Worm (Caenorhabditis elegans): ENCODE results near the gene arp-6.

The arp-6 gene

ce11 chrII:8016761-8017160 is 20.4 kb downstream of the arp-6 start (continued):
- TF ChIP-seq snpc-4 (tag; optimal IDR thresholded peaks at IDR 0.05) = peak; percentile 23
- peak; percentile 53 for TF ChIP-seq nhr-47 (tag; optimal IDR thresholded peaks at IDR 0.05)
- peak; percentile 56 for TF ChIP-seq lin-13 (GFP tag; optimal IDR thresholded peaks at IDR 0.05)
- TF ChIP-seq ceh-63 (GFP tag; optimal IDR thresholded peaks at IDR 0.05) = no peak
- peak; percentile 88 for TF ChIP-seq snu-23 (GFP tag; optimal IDR thresholded peaks at IDR 0.05)
- TF ChIP-seq xbp-1 (tag; optimal IDR thresholded peaks at IDR 0.05) = peak; percentile 43
- TF ChIP-seq ceh-82 (tag; optimal IDR thresholded peaks at IDR 0.05) = peak in 1 of 3 experiments; percentile 27
- TF ChIP-seq ets-5 (GFP tag; IDR thresholded peaks at IDR 0.05) = no peak
- peak; percentile 69 for TF ChIP-seq tbx-2 (tag; optimal IDR thresholded peaks at IDR 0.05)
- TF ChIP-seq hlh-17 (GFP tag; optimal IDR thresholded peaks at IDR 0.05; ENCODE audit: borderline replicate concordance) = no peak
- no peak for TF ChIP-seq nhr-84 (tag; optimal IDR thresholded peaks at IDR 0.05)
- peak; percentile 64 for TF ChIP-seq skn-1 (tag; optimal IDR thresholded peaks at IDR 0.05)
- TF ChIP-seq blmp-1 (tag; optimal IDR thresholded peaks at IDR 0.05) = peak; percentile 92
- TF ChIP-seq ztf-4 (tag; optimal IDR thresholded peaks at IDR 0.05) = peak; percentile 67
- no peak for TF ChIP-seq nhr-11 (tag; optimal IDR thresholded peaks at IDR 0.05)
- peak; percentile 17 to 43 for TF ChIP-seq efl-1 (optimal IDR thresholded peaks at IDR 0.05)
- TF ChIP-seq efl-1 (GFP tag; optimal IDR thresholded peaks at IDR 0.05 in 1 of 2) = peak; percentile 7 to 95
- peak; percentile 32 for TF ChIP-seq ama-1 (optimal IDR thresholded peaks at IDR 0.05)
- peak; percentile 46 to 82 for TF ChIP-seq lsy-2 (tag; optimal IDR thresholded peaks at IDR 0.05)
- peak; percentile 93 for TF ChIP-seq nhr-71 (tag; optimal IDR thresholded peaks at IDR 0.05)
- peak; percentile 35 to 86 for TF ChIP-seq lin-35 (GFP tag; optimal IDR thresholded peaks at IDR 0.05)
- peak; percentile 59 for TF ChIP-seq grh-1 (GFP tag; IDR thresholded peaks at IDR 0.05)
- no peak for TF ChIP-seq C04F5.9 (tag; optimal IDR thresholded peaks at IDR 0.05)
- no peak for TF ChIP-seq F16B12.6 (tag; optimal IDR thresholded peaks at IDR 0.05)
- peak; percentile 66 for TF ChIP-seq unc-130 (tag; optimal IDR thresholded peaks at IDR 0.05)
- peak; percentile 54 for TF ChIP-seq jun-1 (tag; optimal IDR thresholded peaks at IDR 0.05)
- peak in 2 of 3 experiments; percentile 52 to 57 for TF ChIP-seq dpl-1 (GFP tag; optimal IDR thresholded peaks at IDR 0.05)
- no peak for TF ChIP-seq unc-98 (GFP tag; IDR thresholded peaks at IDR 0.05)
- no peak for TF ChIP-seq isw-1 (GFP tag; IDR thresholded peaks at IDR 0.05)
- no peak for TF ChIP-seq aly-2 (tag; optimal IDR thresholded peaks at IDR 0.05)
- no peak for TF ChIP-seq pqm-1 (tag; optimal IDR thresholded peaks at IDR 0.05)
- TF ChIP-seq nhr-90 (tag; optimal IDR thresholded peaks at IDR 0.05; ENCODE audit: poor library complexity) = peak; percentile 89
- TF ChIP-seq sup-37 (GFP tag; optimal IDR thresholded peaks at IDR 0.05) = no peak
- peak; percentile 82 for TF ChIP-seq elt-2 (tag; optimal IDR thresholded peaks at IDR 0.05)
- no peak for TF ChIP-seq unc-86 (tag; optimal IDR thresholded peaks at IDR 0.05)

ce11 chrII:8016167-8016566 is 21.0 kb downstream of the arp-6 start:
- TF ChIP-seq ceh-8 (GFP tag; optimal IDR thresholded peaks at IDR 0.05) (no peak), unc-30 (tag; optimal IDR thresholded peaks at IDR 0.05) (no peak), snu-23 (GFP tag; optimal IDR thresholded peaks at IDR 0.05) (peak; percentile 63), tlp-1 (tag; optimal IDR thresholded peaks at IDR 0.05) (no peak), ceh-82 (tag; optimal IDR thresholded peaks at IDR 0.05) (no peak), ceh-90 (tag; optimal IDR thresholded peaks at IDR 0.05) (no peak), elt-2 (tag; optimal IDR thresholded peaks at IDR 0.05) (no peak), ztf-11 (tag; optimal IDR thresholded peaks at IDR 0.05) (no peak), ztf-4 (tag; optimal IDR thresholded peaks at IDR 0.05) (peak; percentile 4), pax-3 (tag; optimal IDR thresholded peaks at IDR 0.05) (no peak), ceh-63 (GFP tag; optimal IDR thresholded peaks at IDR 0.05) (no peak), zag-1 (tag; optimal IDR thresholded peaks at IDR 0.05) (no peak), alr-1 (tag; optimal IDR thresholded peaks at IDR 0.05; ENCODE audit: borderline replicate concordance) (no peak), grh-1 (GFP tag; IDR thresholded peaks at IDR 0.05) (no peak), mdl-1 (tag; optimal IDR thresholded peaks at IDR 0.05) (peak in 1 of 2 experiments; percentile 83), lir-3 (tag; optimal IDR thresholded peaks at IDR 0.05; ENCODE audit: poor library complexity) (peak; percentile 40), lin-14 (GFP tag; optimal IDR thresholded peaks at IDR 0.05) (peak; percentile 73), ces-1 (GFP tag; optimal IDR thresholded peaks at IDR 0.05) (no peak), isw-1 (GFP tag; IDR thresholded peaks at IDR 0.05) (no peak), F16B12.6 (tag; optimal IDR thresholded peaks at IDR 0.05) (no peak), sptf-1 (tag; optimal IDR thresholded peaks at IDR 0.05) (no peak), nhr-237 (tag; optimal IDR thresholded peaks at IDR 0.05) (no peak), C16A3.4 (tag; optimal IDR thresholded peaks at IDR 0.05) (peak; percentile 59), lin-39 (tag; optimal IDR thresholded peaks at IDR 0.05) (no peak), zip-4 (GFP tag; optimal IDR thresholded peaks at IDR 0.05) (no peak), jun-1 (tag; optimal IDR thresholded peaks at IDR 0.05) (peak; percentile 62), swsn-7 (tag; optimal IDR thresholded peaks at IDR 0.05) (peak; percentile 61)

Data from whole organism, L1 larva.